Worm (Caenorhabditis elegans) whole organism, young adult: ENCODE results near the gene pgm-3.

ENCODE experiments used
- B0261.1 ChIP-seq: sonication (generic microtip); optimal IDR thresholded peaks from 2 replicates; lab custom pipeline; 2016; ENCODE audit warnings: mild to moderate bottlenecking, missing genetic modification characterization, moderate library complexity, missing compliant biosample characterization
- C17E4.6 ChIP-seq: fragments of 200-800 bp; sonication (Bioruptor generic); IDR thresholded peaks from 2 replicates; pipeline ENCODE4 v1.3.6; 2022; ENCODE audit warnings: missing genetic modification reagents, missing genetic modification characterization, missing compliant biosample characterization
- D2030.7 ChIP-seq: fragments of 200-800 bp; sonication (Bioruptor generic); IDR thresholded peaks from 2 replicates; pipeline ENCODE4 v1.3.6; 2022; ENCODE audit warnings: missing genetic modification reagents, missing genetic modification characterization, missing compliant biosample characterization
- F33H1.4 ChIP-seq: fragments of 200-800 bp; sonication (Bioruptor generic); IDR thresholded peaks from 2 replicates; pipeline ENCODE4 v1.3.6; 2022; ENCODE audit warnings: missing genetic modification reagents, missing genetic modification characterization, missing compliant biosample characterization
- F37B4.10 ChIP-seq: fragments of 200-800 bp; sonication (Bioruptor generic); IDR thresholded peaks from 2 replicates; pipeline ENCODE4 v1.3.6; 2022; ENCODE audit warnings: missing genetic modification characterization, missing compliant biosample characterization
- F49E8.2 ChIP-seq: sonication (generic microtip); optimal IDR thresholded peaks from 3 replicates; lab custom pipeline; 2017; ENCODE audit warnings: missing genetic modification characterization, mild to moderate bottlenecking, missing compliant biosample characterization, antibody characterized with exemption, moderate library complexity; ENCODE audit not compliant: insufficient read depth
- F52B5.7 ChIP-seq: sonication (generic microtip); optimal IDR thresholded peaks from 2 replicates; lab custom pipeline; 2016; ENCODE audit warnings: mild to moderate bottlenecking, missing genetic modification characterization, missing compliant biosample characterization
- T07F8.4 ChIP-seq: sonication (generic microtip); optimal IDR thresholded peaks from 2 replicates; lab custom pipeline; 2016; ENCODE audit warnings: mild to moderate bottlenecking, missing genetic modification characterization, moderate library complexity, missing compliant biosample characterization
- T26A5.8 ChIP-seq: sonication (generic microtip); optimal IDR thresholded peaks from 2 replicates; lab custom pipeline; 2016; ENCODE audit warnings: missing genetic modification characterization, missing compliant biosample characterization
- Y53F4B.3 ChIP-seq: fragments of 200-800 bp; sonication (Bioruptor generic); IDR thresholded peaks from 2 replicates; pipeline ENCODE4 v1.3.6; 2022; ENCODE audit warnings: missing genetic modification reagents, missing genetic modification characterization, missing compliant biosample characterization
- Y53G8AR.9 ChIP-seq: fragments of 200-800 bp; sonication (Bioruptor generic); conservative IDR thresholded peaks from 2 replicates; pipeline ENCODE4 v1.3.6; 2022; ENCODE audit warnings: missing genetic modification reagents, missing genetic modification characterization, missing compliant biosample characterization
- Y95B8A.8 ChIP-seq: fragments of 200-800 bp; sonication (Bioruptor generic); IDR thresholded peaks from 2 replicates; pipeline ENCODE4 v1.3.6; 2022; ENCODE audit warnings: missing genetic modification reagents, missing genetic modification characterization, missing compliant biosample characterization
- akir-1 ChIP-seq: fragments of 200-800 bp; sonication (Bioruptor generic); optimal IDR thresholded peaks from 2 replicates; lab custom pipeline; 2018; ENCODE audit warnings: mild to moderate bottlenecking, missing genetic modification characterization, moderate library complexity, missing compliant biosample characterization
- atf-7 ChIP-seq: sonication (generic microtip); optimal IDR thresholded peaks from 2 replicates; lab custom pipeline; 2017; ENCODE audit warnings: mild to moderate bottlenecking, missing genetic modification characterization, missing compliant biosample characterization
- athp-1 ChIP-seq: sonication (generic microtip); optimal IDR thresholded peaks from 2 replicates; lab custom pipeline; 2017; ENCODE audit warnings: mild to moderate bottlenecking, missing genetic modification characterization, missing compliant biosample characterization
- attf-5 ChIP-seq: fragments of 200-800 bp; sonication (Bioruptor generic); optimal IDR thresholded peaks from 2 replicates; lab custom pipeline; 2018; ENCODE audit warnings: mild to moderate bottlenecking, missing genetic modification characterization, missing compliant biosample characterization
- attf-6 ChIP-seq: fragments of 200-800 bp; sonication (Bioruptor generic); IDR thresholded peaks from 2 replicates; pipeline ENCODE4 v1.3.6; 2022; ENCODE audit warnings: missing genetic modification reagents, missing genetic modification characterization, missing compliant biosample characterization
- bed-2 ChIP-seq: fragments of 200-800 bp; sonication (Bioruptor generic); IDR thresholded peaks from 2 replicates; pipeline ENCODE4 v1.3.6; 2022; ENCODE audit warnings: missing genetic modification reagents, missing genetic modification characterization, missing compliant biosample characterization
- cebp-1 ChIP-seq, 2 experiments: fragments of 200-800 bp in 1 of 2; sonication (Bioruptor generic) in 1 of 2; sonication (generic microtip) in 1 of 2; IDR thresholded peaks in 1 of 2; optimal IDR thresholded peaks in 1 of 2; 2 replicates each; pipeline versions ENCODE4 v1.3.6 to Lab custom; 2017 to 2022; ENCODE audit warnings: missing compliant biosample characterization in 2 of 2, missing genetic modification characterization in 2 of 2, mild to moderate bottlenecking in 1 of 2, missing genetic modification reagents in 1 of 2, moderate library complexity in 1 of 2
- ceh-27 ChIP-seq: fragments of 200-800 bp; sonication (Bioruptor generic); optimal IDR thresholded peaks from 2 replicates; lab custom pipeline; 2018; ENCODE audit warnings: mild to moderate bottlenecking, missing genetic modification characterization, moderate library complexity, missing compliant biosample characterization
- dox-1 ChIP-seq: fragments of 200-800 bp; sonication (Bioruptor generic); IDR thresholded peaks from 2 replicates; pipeline ENCODE4 v1.3.6; 2022; ENCODE audit warnings: missing genetic modification reagents, missing genetic modification characterization, missing compliant biosample characterization
- dpl-1 ChIP-seq: fragments of 150-350 bp; optimal IDR thresholded peaks from 2 replicates; lab custom pipeline; 2014; ENCODE audit warnings: missing biosample characterization, missing genetic modification reagents, missing genetic modification characterization
- egl-44 ChIP-seq: fragments of 200-800 bp; sonication (Bioruptor generic); IDR thresholded peaks from 2 replicates; pipeline ENCODE4 v1.3.6; 2022; ENCODE audit warnings: missing genetic modification reagents, missing genetic modification characterization, missing compliant biosample characterization
- fkh-3 ChIP-seq: sonication (generic microtip); optimal IDR thresholded peaks from 2 replicates; lab custom pipeline; 2016; ENCODE audit warnings: mild to moderate bottlenecking, missing genetic modification characterization, missing compliant biosample characterization
- gei-17 ChIP-seq: fragments of 200-800 bp; sonication (Bioruptor generic); optimal IDR thresholded peaks from 2 replicates; lab custom pipeline; 2018; ENCODE audit warnings: mild to moderate bottlenecking, missing genetic modification characterization, missing compliant biosample characterization
- him-1 ChIP-seq: sonication (generic microtip); optimal IDR thresholded peaks from 2 replicates; lab custom pipeline; 2016; ENCODE audit warnings: missing genotype, missing genetic modification reagents, missing genetic modification characterization, missing compliant biosample characterization
- hlh-12 ChIP-seq: sonication (generic microtip); optimal IDR thresholded peaks from 2 replicates; lab custom pipeline; 2016; ENCODE audit warnings: missing genetic modification characterization, missing compliant biosample characterization
- let-607 ChIP-seq, 2 experiments: fragments of 200-800 bp in 1 of 2; sonication (Bioruptor generic) in 1 of 2; sonication (generic microtip) in 1 of 2; optimal IDR thresholded peaks; 2 replicates each; lab custom pipeline; 2016 to 2018; ENCODE audit warnings: mild to moderate bottlenecking in 2 of 2, missing compliant biosample characterization in 2 of 2, missing genetic modification characterization in 2 of 2, moderate library complexity in 2 of 2, missing genotype in 1 of 2
- lir-1 ChIP-seq: fragments of 200-800 bp; sonication (Bioruptor generic); conservative IDR thresholded peaks from 2 replicates; pipeline ENCODE4 v1.3.6; 2022; ENCODE audit warnings: missing genetic modification reagents, missing genetic modification characterization, missing compliant biosample characterization
- lsl-1 ChIP-seq: fragments of 200-800 bp; sonication (Bioruptor generic); optimal IDR thresholded peaks from 2 replicates; lab custom pipeline; 2018; ENCODE audit warnings: mild to moderate bottlenecking, missing genetic modification characterization, moderate library complexity, missing compliant biosample characterization
- madf-10 ChIP-seq: sonication (generic microtip); optimal IDR thresholded peaks from 2 replicates; lab custom pipeline; 2016; ENCODE audit warnings: mild to moderate bottlenecking, missing genetic modification characterization, missing compliant biosample characterization
- madf-6 ChIP-seq: fragments of 200-800 bp; sonication (Bioruptor generic); IDR thresholded peaks from 2 replicates; pipeline ENCODE4 v1.3.6; 2022; ENCODE audit warnings: missing genetic modification reagents, missing genetic modification characterization, missing compliant biosample characterization
- mcd-1 ChIP-seq: fragments of 200-800 bp; sonication (Bioruptor generic); IDR thresholded peaks from 2 replicates; pipeline ENCODE4 v1.3.6; 2022; ENCODE audit warnings: missing genetic modification reagents, missing genetic modification characterization, missing compliant biosample characterization
- mel-28 ChIP-seq: sonication (generic microtip); optimal IDR thresholded peaks from 2 replicates; lab custom pipeline; 2016; ENCODE audit warnings: borderline replicate concordance, mild to moderate bottlenecking, missing genetic modification characterization, missing compliant biosample characterization
- nhr-80 ChIP-seq: sonication (generic microtip); optimal IDR thresholded peaks from 2 replicates; lab custom pipeline; 2016; ENCODE audit warnings: missing genetic modification characterization, missing compliant biosample characterization
- nhr-90 ChIP-seq: sonication (generic microtip); optimal IDR thresholded peaks from 2 replicates; lab custom pipeline; 2016; ENCODE audit warnings: missing genotype, mild to moderate bottlenecking, missing genetic modification characterization, missing compliant biosample characterization
- pbrm-1 ChIP-seq: fragments of 200-800 bp; sonication (Bioruptor generic); IDR thresholded peaks from 2 replicates; pipeline ENCODE4 v1.3.6; 2022; ENCODE audit warnings: missing genetic modification reagents, missing genetic modification characterization, missing compliant biosample characterization
- snpc-1.1 ChIP-seq: sonication (generic microtip); optimal IDR thresholded peaks from 2 replicates; lab custom pipeline; 2017; ENCODE audit warnings: missing genetic modification characterization, mild to moderate bottlenecking, missing compliant biosample characterization, antibody characterized with exemption, moderate library complexity, missing genotype, missing genetic modification reagents; ENCODE audit not compliant: insufficient read depth
- snpc-3.4 ChIP-seq: sonication (generic microtip); optimal IDR thresholded peaks from 2 replicates; lab custom pipeline; 2017; ENCODE audit warnings: missing genetic modification characterization, mild to moderate bottlenecking, missing compliant biosample characterization, antibody characterized with exemption, moderate library complexity, missing genotype, missing genetic modification reagents
- snpc-4 ChIP-seq, 5 experiments: fragments of 150-350 bp in 1 of 5; sonication (generic microtip) in 4 of 5; optimal IDR thresholded peaks; 2 replicates each; lab custom pipeline; 2014 to 2018; ENCODE audit warnings: missing genetic modification characterization in 5 of 5, missing biosample characterization in 3 of 5, antibody characterized with exemption in 2 of 5, mild to moderate bottlenecking in 2 of 5, missing compliant biosample characterization in 2 of 5, missing genotype in 2 of 5, moderate library complexity in 2 of 5, missing genetic modification reagents in 1 of 5
- sptf-2 ChIP-seq: fragments of 200-800 bp; sonication (Bioruptor generic); optimal IDR thresholded peaks from 2 replicates; lab custom pipeline; 2018; ENCODE audit warnings: mild to moderate bottlenecking, missing genetic modification characterization, missing compliant biosample characterization
- tbp1 ChIP-seq: fragments of 200-800 bp; sonication (Bioruptor generic); optimal IDR thresholded peaks from 2 replicates; lab custom pipeline; 2018; ENCODE audit warnings: mild to moderate bottlenecking, missing genetic modification characterization, missing compliant biosample characterization
- tbx-9 ChIP-seq: sonication (generic microtip); optimal IDR thresholded peaks from 2 replicates; lab custom pipeline; 2016; ENCODE audit warnings: borderline replicate concordance, missing genetic modification characterization, inconsistent platforms, missing compliant biosample characterization
- zim-3 ChIP-seq: sonication (generic microtip); optimal IDR thresholded peaks from 2 replicates; lab custom pipeline; 2017; ENCODE audit warnings: mild to moderate bottlenecking, missing genetic modification characterization, moderate library complexity, missing compliant biosample characterization
- ztf-18 ChIP-seq: sonication (generic microtip); optimal IDR thresholded peaks from 2 replicates; lab custom pipeline; 2016; ENCODE audit warnings: missing genotype, mild to moderate bottlenecking, missing genetic modification characterization, missing compliant biosample characterization
- ztf-25 ChIP-seq: fragments of 200-800 bp; sonication (Bioruptor generic); IDR thresholded peaks from 2 replicates; pipeline ENCODE4 v1.3.6; 2022; ENCODE audit warnings: missing genetic modification reagents, missing genetic modification characterization, missing compliant biosample characterization

The pgm-3 gene

ce11 chrIV:8724907-8725306 is 615 bp upstream of the pgm-3 start (continued):
- TF ChIP-seq B0261.1 (tag; lab: Kevin White, UChicago) (no peak), F37B4.10 (no peak)
- TF ChIP-seq, all 124 proteins: peak for 8

- no peak for TF ChIP-seq madf-10
- TF ChIP-seq atf-7, result no peak
- no peak for TF ChIP-seq snpc-1.1
- no peak for TF ChIP-seq egl-44
- TF ChIP-seq F33H1.4, result no peak
- no peak for TF ChIP-seq ztf-25 (GFP tag; lab: Robert Waterston, UW)
- no peak for TF ChIP-seq cebp-1 (GFP tag; IDR thresholded peaks at IDR 0.05; lab: Robert Waterston, UW)
- TF ChIP-seq cebp-1 (tag; optimal IDR thresholded peaks at IDR 0.05; lab: Kevin White, UChicago), result no peak
- TF ChIP-seq nhr-90 (tag; lab: Kevin White, UChicago), result no peak
- TF ChIP-seq athp-1 (tag; lab: Kevin White, UChicago), result peak; percentile 4
- 0 out of 2 replicates have a peak, but pooled peaks have one; percentile 57 for TF ChIP-seq attf-6 (GFP tag; lab: Robert Waterston, UW)
- no peak for TF ChIP-seq gei-17 (GFP tag; lab: Kevin White, UChicago)
- peak; percentile 85 for TF ChIP-seq madf-6 (GFP tag; lab: Robert Waterston, UW)
- TF ChIP-seq F49E8.2 (tag; lab: Kevin White, UChicago), result no peak
- no peak for TF ChIP-seq akir-1
- no peak for TF ChIP-seq lsl-1
- no peak for TF ChIP-seq snpc-3.4
- no peak for TF ChIP-seq lir-1 (GFP tag; lab: Robert Waterston, UW)
- TF ChIP-seq bed-2 (GFP tag; lab: Robert Waterston, UW), result no peak
- TF ChIP-seq Y53F4B.3, result no peak
- TF ChIP-seq F52B5.7 (tag; lab: Kevin White, UChicago), result no peak
- TF ChIP-seq zim-3 (tag; lab: Kevin White, UChicago), result no peak
- no peak for TF ChIP-seq attf-5 (GFP tag; lab: Kevin White, UChicago)
- TF ChIP-seq T26A5.8 (tag; lab: Kevin White, UChicago), result no peak
- TF ChIP-seq dpl-1, result no peak
- TF ChIP-seq sptf-2 (GFP tag; lab: Kevin White, UChicago), result no peak
- no peak for TF ChIP-seq dox-1
- TF ChIP-seq mel-28 (tag; lab: Kevin White, UChicago), result no peak
- TF ChIP-seq tbx-9 (tag; lab: Kevin White, UChicago), result no peak
- TF ChIP-seq B0261.1 (tag; lab: Kevin White, UChicago), result no peak
- TF ChIP-seq Y95B8A.8 (GFP tag; lab: Robert Waterston, UW), result no peak
- TF ChIP-seq let-607 (tag; optimal IDR thresholded peaks at IDR 0.05; lab: Kevin White, UChicago), result no peak
- TF ChIP-seq C17E4.6 (GFP tag; lab: Robert Waterston, UW), result no peak
- no peak for TF ChIP-seq pbrm-1 (GFP tag; lab: Robert Waterston, UW)
- TF ChIP-seq tbp1, result no peak
- TF ChIP-seq T07F8.4 (tag; lab: Kevin White, UChicago), result no peak
- no peak for TF ChIP-seq him-1 (tag; lab: Kevin White, UChicago)
- TF ChIP-seq ceh-27 (GFP tag; lab: Kevin White, UChicago), result no peak
- TF ChIP-seq nhr-80 (tag; lab: Kevin White, UChicago), result no peak
- TF ChIP-seq mcd-1 (GFP tag; lab: Robert Waterston, UW), result no peak
- TF ChIP-seq Y53G8AR.9 (GFP tag; lab: Robert Waterston, UW), result no peak
- TF ChIP-seq fkh-3, result no peak
- no peak for TF ChIP-seq D2030.7
- TF ChIP-seq hlh-12 (tag; lab: Kevin White, UChicago), result no peak
- TF ChIP-seq ztf-18 (tag; lab: Kevin White, UChicago), result no peak
- TF ChIP-seq snpc-4 (GFP tag; optimal IDR thresholded peaks at IDR 0.05; lab: Kevin White, UChicago), result no peak
- TF ChIP-seq snpc-4 (tag; optimal IDR thresholded peaks at IDR 0.05; lab: Kevin White, UChicago), result no peak
Measured at ce11 chrIV:8728122-8728521, 2.6 kb downstream of the pgm-3 start, which contains the start of gene otub-3. Gene otub-3 (plus strand): TSS chrIV:8728177.
